Worm (Caenorhabditis elegans): ENCODE measurements around the gene M117.6.

DNA sequence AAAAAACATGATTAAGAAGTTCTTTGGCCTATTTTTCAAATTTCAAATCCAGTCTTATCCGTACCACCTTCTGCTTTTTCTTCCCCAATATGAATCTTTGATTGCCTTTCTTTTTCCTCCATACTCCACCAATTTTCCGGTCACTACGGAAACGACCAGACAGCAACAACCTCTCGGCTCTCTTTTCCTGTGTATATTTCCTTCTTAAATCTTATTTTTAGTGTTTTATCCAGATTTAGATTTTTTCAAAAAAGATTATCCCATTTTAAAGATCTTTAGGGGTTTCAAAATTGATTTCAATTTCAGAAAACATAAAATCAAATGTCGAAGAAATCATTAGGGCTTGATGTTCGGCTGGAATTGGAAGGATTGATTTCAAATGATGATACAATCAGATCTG is 36.3 kb upstream of the M117.6 start, which contains the start of gene trpa-1:
- TF ChIP-seq aly-2 (tag; optimal IDR thresholded peaks at IDR 0.05) (no peak), nhr-11 (tag; optimal IDR thresholded peaks at IDR 0.05) (no peak), elt-2 (tag; optimal IDR thresholded peaks at IDR 0.05) (no peak), nhr-20 (tag; optimal IDR thresholded peaks at IDR 0.05) (no peak)
